Worm (Caenorhabditis elegans) whole organism, young adult: ENCODE data around the gene fbxb-106.

ENCODE experiments used
- K11D2.4 ChIP-seq: fragments of 200-800 bp; sonication (Bioruptor generic); IDR thresholded peaks from 2 replicates; pipeline ENCODE4 v1.3.6; 2022; ENCODE audit warnings: missing genetic modification reagents, missing genetic modification characterization, missing compliant biosample characterization
- Y67H2A.10 ChIP-seq: fragments of 200-800 bp; sonication (Bioruptor generic); conservative IDR thresholded peaks from 2 replicates; pipeline ENCODE4 v1.3.6; 2022; ENCODE audit warnings: missing genetic modification reagents, missing genetic modification characterization, missing compliant biosample characterization
- ceh-40 ChIP-seq: fragments of 200-800 bp; sonication (Bioruptor generic); IDR thresholded peaks from 2 replicates; pipeline ENCODE4 v1.3.6; 2022; ENCODE audit warnings: missing genetic modification characterization, missing compliant biosample characterization
- egl-18 ChIP-seq: fragments of 200-800 bp; sonication (Bioruptor generic); IDR thresholded peaks from 2 replicates; pipeline ENCODE4 v1.3.6; 2022; ENCODE audit warnings: missing genetic modification reagents, missing genetic modification characterization, missing compliant biosample characterization
- madf-6 ChIP-seq: fragments of 200-800 bp; sonication (Bioruptor generic); IDR thresholded peaks from 2 replicates; pipeline ENCODE4 v1.3.6; 2022; ENCODE audit warnings: missing genetic modification reagents, missing genetic modification characterization, missing compliant biosample characterization
- sdz-38 ChIP-seq: sonication (generic microtip); optimal IDR thresholded peaks from 2 replicates; lab custom pipeline; 2016; ENCODE audit warnings: missing genotype, missing genetic modification characterization, missing compliant biosample characterization
- unc-62 ChIP-seq: fragments of 150-350 bp; optimal IDR thresholded peaks from 2 replicates; lab custom pipeline; 2014; ENCODE audit warnings: missing biosample characterization, missing genetic modification reagents, missing genetic modification characterization

DNA sequence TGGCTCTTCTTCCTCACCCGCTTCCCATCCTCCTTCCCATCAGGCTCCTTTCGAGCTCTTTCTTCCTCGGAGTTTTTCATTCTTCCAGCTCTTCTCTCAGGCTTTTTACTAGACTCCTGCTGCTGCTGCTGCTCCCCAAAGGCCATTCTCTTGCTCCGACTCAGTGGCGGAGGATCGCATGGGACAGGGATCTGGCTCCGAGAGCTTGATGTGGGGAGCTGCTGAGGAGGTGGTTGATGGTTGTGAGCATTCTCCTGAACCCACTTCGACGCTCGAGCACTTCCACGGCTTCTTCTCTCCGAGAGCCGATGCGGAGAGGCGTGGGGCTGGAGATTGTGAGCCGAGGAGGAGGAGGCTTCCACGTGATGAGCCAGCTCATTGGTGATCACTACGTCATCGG is 23.6 kb downstream of the fbxb-106 start:
- TF ChIP-seq egl-18 (GFP tag; lab: Robert Waterston, UW) (no peak), madf-6 (no peak), unc-62 (GFP tag; lab: Kevin White, UChicago) (no peak), K11D2.4 (GFP tag; lab: Robert Waterston, UW) (no peak), ceh-40 (GFP tag; lab: Robert Waterston, UW) (no peak), Y67H2A.10 (GFP tag; lab: Robert Waterston, UW) (no peak), sdz-38 (tag; lab: Kevin White, UChicago) (no peak)
